Worm (Caenorhabditis elegans) whole organism, L1 larva: ENCODE data around the gene col-184.

Experiments
- F16B12.6 ChIP-seq: fragments of 150-350 bp; optimal IDR thresholded peaks from 2 replicates; lab custom pipeline; 2014; ENCODE audit warnings: missing biosample characterization, missing genetic modification characterization
- Y116A8C.19 ChIP-seq: sonication (generic microtip); optimal IDR thresholded peaks from 2 replicates; lab custom pipeline; 2016; ENCODE audit warnings: missing compliant biosample characterization, missing genetic modification characterization, borderline replicate concordance
- blmp-1 ChIP-seq: fragments of 150-350 bp; optimal IDR thresholded peaks from 2 replicates; lab custom pipeline; 2014; ENCODE audit warnings: missing biosample characterization, missing genetic modification characterization
- ceh-82 ChIP-seq, 3 experiments: fragments of 150-350 bp in 1 of 3; sonication (generic microtip) in 2 of 3; optimal IDR thresholded peaks; 2 replicates each; lab custom pipeline; 2014 to 2017; ENCODE audit warnings: missing biosample characterization in 3 of 3, missing genetic modification characterization in 3 of 3
- dsc-1 ChIP-seq: sonication (generic microtip); optimal IDR thresholded peaks from 2 replicates; lab custom pipeline; 2016; ENCODE audit warnings: mild to moderate bottlenecking, missing genetic modification characterization, missing compliant biosample characterization
- efl-1 ChIP-seq, 4 experiments: fragments of 150-350 bp; optimal IDR thresholded peaks in 3 of 4; peaks in 1 of 4; 1 replicate in 1 of 4; 2 replicates in 3 of 4; lab custom pipeline; 2014; ENCODE audit warnings: missing biosample characterization in 2 of 4, missing genetic modification characterization in 2 of 4, missing genetic modification reagents in 2 of 4
- elt-2 ChIP-seq: sonication (generic microtip); optimal IDR thresholded peaks from 2 replicates; lab custom pipeline; 2016; ENCODE audit warnings: missing genetic modification characterization, mild to moderate bottlenecking, inconsistent platforms, missing compliant biosample characterization, missing genetic modification reagents
- elt-3 ChIP-seq, 6 experiments: fragments of 150-350 bp in 1 of 6; sonication (generic microtip); optimal IDR thresholded peaks; 2 replicates each; lab custom pipeline; 2017 to 2018; ENCODE audit warnings: missing biosample characterization in 6 of 6, missing genetic modification characterization in 6 of 6, inconsistent platforms in 1 of 6
- ets-5 ChIP-seq: fragments of 200-800 bp; sonication (Bioruptor generic); IDR thresholded peaks from 2 replicates; pipeline ENCODE4 v1.3.6; 2022; ENCODE audit warnings: missing genetic modification characterization, missing compliant biosample characterization
- fkh-10 ChIP-seq: sonication (generic microtip); optimal IDR thresholded peaks from 2 replicates; lab custom pipeline; 2017; ENCODE audit warnings: missing biosample characterization, missing genetic modification reagents, missing genetic modification characterization
- fkh-8 ChIP-seq: sonication (generic microtip); optimal IDR thresholded peaks from 2 replicates; lab custom pipeline; 2016; ENCODE audit warnings: mild to moderate bottlenecking, missing genetic modification characterization, missing compliant biosample characterization
- hlh-4 ChIP-seq: sonication (generic microtip); optimal IDR thresholded peaks from 2 replicates; lab custom pipeline; 2016; ENCODE audit warnings: mild to moderate bottlenecking, missing genetic modification characterization, missing compliant biosample characterization
- hpl-2 ChIP-seq: fragments of 150-350 bp; optimal IDR thresholded peaks from 2 replicates; lab custom pipeline; 2014; ENCODE audit warnings: missing biosample characterization, missing genetic modification reagents, missing genetic modification characterization
- irx-1 ChIP-seq: sonication (generic microtip); optimal IDR thresholded peaks from 2 replicates; lab custom pipeline; 2016; ENCODE audit warnings: missing genetic modification characterization, missing compliant biosample characterization
- isw-1 ChIP-seq: fragments of 200-800 bp; sonication (Bioruptor generic); IDR thresholded peaks from 2 replicates; pipeline ENCODE4 v1.3.6; 2022; ENCODE audit warnings: missing genetic modification characterization, missing compliant biosample characterization
- jun-1 ChIP-seq: fragments of 150-350 bp; optimal IDR thresholded peaks from 2 replicates; lab custom pipeline; 2014; ENCODE audit warnings: missing biosample characterization, missing genetic modification reagents, missing genetic modification characterization
- lin-14 ChIP-seq: fragments of 200-800 bp; sonication (Bioruptor generic); optimal IDR thresholded peaks from 2 replicates; lab custom pipeline; 2018; ENCODE audit warnings: mild to moderate bottlenecking, missing genetic modification characterization, moderate library complexity, missing compliant biosample characterization
- lin-35 ChIP-seq, 2 experiments: fragments of 150-350 bp; optimal IDR thresholded peaks; 2 replicates each; lab custom pipeline; 2014; ENCODE audit warnings: missing biosample characterization in 2 of 2, missing genetic modification characterization in 2 of 2, missing genetic modification reagents in 2 of 2
- lin-39 ChIP-seq: fragments of 150-350 bp; optimal IDR thresholded peaks from 2 replicates; lab custom pipeline; 2014; ENCODE audit warnings: missing biosample characterization, missing genetic modification reagents, missing genetic modification characterization
- lir-3 ChIP-seq: sonication (generic microtip); optimal IDR thresholded peaks from 2 replicates; lab custom pipeline; 2016; ENCODE audit warnings: mild to moderate bottlenecking, missing genetic modification characterization, moderate library complexity, missing compliant biosample characterization; ENCODE audit not compliant: poor library complexity
- mdl-1 ChIP-seq, 2 experiments: fragments of 150-350 bp; optimal IDR thresholded peaks; 2 replicates each; lab custom pipeline; 2014 to 2017; ENCODE audit warnings: missing biosample characterization in 2 of 2, missing genetic modification characterization in 2 of 2, inconsistent platforms in 1 of 2
- nhr-11 ChIP-seq: fragments of 150-350 bp; optimal IDR thresholded peaks from 2 replicates; lab custom pipeline; 2014; ENCODE audit warnings: missing biosample characterization, missing genetic modification characterization
- nhr-19 ChIP-seq: fragments of 200-800 bp; sonication (Bioruptor generic); conservative IDR thresholded peaks from 2 replicates; pipeline ENCODE4 v1.3.6; 2022; ENCODE audit warnings: missing genetic modification characterization, missing compliant biosample characterization
- nhr-20 ChIP-seq: sonication (generic microtip); optimal IDR thresholded peaks from 2 replicates; lab custom pipeline; 2016; ENCODE audit warnings: mild to moderate bottlenecking, missing genetic modification characterization, missing compliant biosample characterization
- nhr-47 ChIP-seq: sonication (generic microtip); optimal IDR thresholded peaks from 2 replicates; lab custom pipeline; 2016; ENCODE audit warnings: mild to moderate bottlenecking, missing genetic modification characterization, moderate library complexity, missing compliant biosample characterization
- nhr-71 ChIP-seq: sonication (generic microtip); optimal IDR thresholded peaks from 2 replicates; lab custom pipeline; 2016; ENCODE audit warnings: mild to moderate bottlenecking, missing genetic modification characterization, moderate library complexity, missing compliant biosample characterization
- nhr-76 ChIP-seq: sonication (generic microtip); optimal IDR thresholded peaks from 2 replicates; lab custom pipeline; 2017; ENCODE audit warnings: missing biosample characterization, missing genetic modification characterization
- nhr-84 ChIP-seq: sonication (generic microtip); optimal IDR thresholded peaks from 2 replicates; lab custom pipeline; 2017; ENCODE audit warnings: missing biosample characterization, missing genetic modification characterization
- nhr-85 ChIP-seq: sonication (generic microtip); peaks from one replicate; lab custom pipeline; 2016; ENCODE audit warnings: missing genetic modification characterization, inconsistent platforms, missing compliant biosample characterization
- pqm-1 ChIP-seq: sonication (generic microtip); optimal IDR thresholded peaks from 3 replicates; lab custom pipeline; 2017; ENCODE audit warnings: missing biosample characterization, missing genetic modification characterization
- rnt-1 ChIP-seq: sonication (generic microtip); optimal IDR thresholded peaks from 2 replicates; lab custom pipeline; 2016; ENCODE audit warnings: mild to moderate bottlenecking, missing genetic modification characterization, moderate library complexity, missing compliant biosample characterization
- skn-1 ChIP-seq: fragments of 150-350 bp; optimal IDR thresholded peaks from 2 replicates; lab custom pipeline; 2014; ENCODE audit warnings: missing biosample characterization, missing genetic modification characterization
- snpc-4 ChIP-seq: fragments of 150-350 bp; optimal IDR thresholded peaks from 2 replicates; lab custom pipeline; 2014; ENCODE audit warnings: missing biosample characterization, missing genetic modification characterization
- snu-23 ChIP-seq: sonication (generic microtip); optimal IDR thresholded peaks from 2 replicates; lab custom pipeline; 2016; ENCODE audit warnings: missing genetic modification characterization, missing compliant biosample characterization
- sptf-1 ChIP-seq: fragments of 150-350 bp; optimal IDR thresholded peaks from 2 replicates; lab custom pipeline; 2014; ENCODE audit warnings: missing biosample characterization, missing genetic modification characterization
- sup-37 ChIP-seq: fragments of 200-800 bp; sonication (Bioruptor generic); optimal IDR thresholded peaks from 2 replicates; lab custom pipeline; 2018; ENCODE audit warnings: mild to moderate bottlenecking, missing genetic modification characterization, missing compliant biosample characterization
- tbx-2 ChIP-seq: sonication (generic microtip); optimal IDR thresholded peaks from 2 replicates; lab custom pipeline; 2016; ENCODE audit warnings: missing genetic modification characterization, missing compliant biosample characterization
- unc-130 ChIP-seq: fragments of 150-350 bp; optimal IDR thresholded peaks from 2 replicates; lab custom pipeline; 2017; ENCODE audit warnings: missing biosample characterization, missing genetic modification characterization, inconsistent platforms
- unc-30 ChIP-seq: sonication (generic microtip); optimal IDR thresholded peaks from 2 replicates; lab custom pipeline; 2017; ENCODE audit warnings: missing biosample characterization, missing genetic modification characterization
- unc-98 ChIP-seq: fragments of 200-800 bp; sonication (Bioruptor generic); IDR thresholded peaks from 2 replicates; pipeline ENCODE4 v1.3.6; 2022; ENCODE audit warnings: missing genetic modification characterization, missing compliant biosample characterization
- vab-15 ChIP-seq: sonication (generic microtip); optimal IDR thresholded peaks from 2 replicates; lab custom pipeline; 2017; ENCODE audit warnings: missing genotype, mild to moderate bottlenecking, missing genetic modification characterization, missing compliant biosample characterization
- xbp-1 ChIP-seq: sonication (generic microtip); optimal IDR thresholded peaks from 2 replicates; lab custom pipeline; 2016; ENCODE audit warnings: missing genetic modification characterization, missing compliant biosample characterization

col-184 gene

DNA sequence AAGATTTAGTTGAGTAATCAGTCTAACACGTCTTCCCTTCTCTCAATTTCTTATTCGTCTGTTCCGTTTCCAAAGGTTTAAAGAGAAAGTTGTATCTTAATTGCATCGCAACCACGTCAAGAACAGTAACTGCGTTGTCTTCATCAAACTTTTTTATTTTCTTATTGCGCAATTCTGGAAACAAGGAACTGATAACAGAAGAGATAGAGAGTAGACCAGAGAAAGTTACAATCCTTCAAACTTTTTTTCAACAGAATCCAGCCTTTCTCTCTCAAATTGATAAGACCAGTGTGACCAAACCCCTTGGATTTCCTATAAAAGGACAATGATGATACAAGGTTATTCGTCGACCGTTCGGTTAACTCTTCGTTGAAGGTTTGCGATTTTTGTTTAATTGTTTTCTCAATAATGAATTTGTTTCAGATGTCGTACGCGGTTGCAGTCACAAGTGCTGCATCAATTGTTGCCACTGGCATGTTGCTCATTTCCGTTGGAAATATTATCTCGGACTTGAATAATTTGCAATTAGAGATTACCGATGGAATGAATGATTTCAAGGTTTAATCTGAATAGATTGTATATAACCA lies at the start of gene col-184:
Gene col-184 (plus strand): TSS at position 409 of the 587 bp plus-strand sequence.
- TF ChIP-seq isw-1 (GFP tag; lab: Robert Waterston, UW) (no peak), fkh-8 (no peak), nhr-19 (GFP tag; lab: Robert Waterston, UW) (no peak), elt-3 (tag; optimal IDR thresholded peaks at IDR 0.05; lab: Kevin White, UChicago) (peak in 1 of 6 experiments; percentile 42), blmp-1 (tag; lab: Kevin White, UChicago) (peak; percentile 79), F16B12.6 (tag; lab: Kevin White, UChicago) (no peak), vab-15 (tag; lab: Kevin White, UChicago) (no peak), xbp-1 (tag; lab: Kevin White, UChicago) (no peak)

ce11 chrX:13419884-13420339 lies 49.3 kb upstream of the col-184 start, which contains the start of gene C29F7.3:
Gene C29F7.3, minus strand, starts transcription at chrX:13419934.
- peak; percentile 42 for TF ChIP-seq snu-23 (GFP tag; lab: Kevin White, UChicago)
- peak; percentile 9 for TF ChIP-seq lir-3 (tag; lab: Kevin White, UChicago)
- no peak for TF ChIP-seq nhr-11 (tag; lab: Kevin White, UChicago)
- TF ChIP-seq jun-1 (tag; lab: Kevin White, UChicago) = no peak
- peak; percentile 62 for TF ChIP-seq blmp-1 (tag; lab: Kevin White, UChicago)
- TF ChIP-seq sptf-1 (tag; lab: Kevin White, UChicago) = no peak
- no peak for TF ChIP-seq F16B12.6 (tag; lab: Kevin White, UChicago)
- no peak for TF ChIP-seq Y116A8C.19 (tag; lab: Kevin White, UChicago)
- TF ChIP-seq nhr-19 (GFP tag; lab: Robert Waterston, UW) = no peak
- TF ChIP-seq nhr-71 = peak; percentile 10
- no peak for TF ChIP-seq unc-30 (tag; lab: Kevin White, UChicago)
- TF ChIP-seq lin-14 = peak; percentile 64
- TF ChIP-seq nhr-85 = peak; percentile 67
- TF ChIP-seq efl-1 (optimal IDR thresholded peaks at IDR 0.05; lab: Kevin White, UChicago) = peak in 1 of 2 experiments; percentile 21
- no peak for TF ChIP-seq efl-1 (GFP tag; optimal IDR thresholded peaks at IDR 0.05 in 1 of 2; lab: Kevin White, UChicago)
- peak in 1 of 6 experiments; percentile 27 for TF ChIP-seq elt-3 (tag; optimal IDR thresholded peaks at IDR 0.05; lab: Kevin White, UChicago)
- TF ChIP-seq nhr-47 = peak; percentile 7
- no peak for TF ChIP-seq nhr-84
- TF ChIP-seq rnt-1 = peak; percentile 23
- peak in 1 of 2 experiments; percentile 17 for TF ChIP-seq lin-35 (GFP tag; optimal IDR thresholded peaks at IDR 0.05; lab: Kevin White, UChicago)
- no peak for TF ChIP-seq irx-1
- peak; percentile 21 for TF ChIP-seq nhr-20 (tag; lab: Kevin White, UChicago)
- TF ChIP-seq hlh-4 (tag; lab: Kevin White, UChicago) = no peak
- TF ChIP-seq fkh-10 = no peak
- TF ChIP-seq hpl-2 = no peak
- no peak for TF ChIP-seq dsc-1 (tag; lab: Kevin White, UChicago)
- no peak for TF ChIP-seq ets-5 (GFP tag; lab: Robert Waterston, UW)
- no peak for TF ChIP-seq unc-130 (tag; lab: Kevin White, UChicago)
- TF ChIP-seq mdl-1 (tag; optimal IDR thresholded peaks at IDR 0.05; lab: Kevin White, UChicago) = no peak
- TF ChIP-seq, all 84 proteins: peak for 12

DNA sequence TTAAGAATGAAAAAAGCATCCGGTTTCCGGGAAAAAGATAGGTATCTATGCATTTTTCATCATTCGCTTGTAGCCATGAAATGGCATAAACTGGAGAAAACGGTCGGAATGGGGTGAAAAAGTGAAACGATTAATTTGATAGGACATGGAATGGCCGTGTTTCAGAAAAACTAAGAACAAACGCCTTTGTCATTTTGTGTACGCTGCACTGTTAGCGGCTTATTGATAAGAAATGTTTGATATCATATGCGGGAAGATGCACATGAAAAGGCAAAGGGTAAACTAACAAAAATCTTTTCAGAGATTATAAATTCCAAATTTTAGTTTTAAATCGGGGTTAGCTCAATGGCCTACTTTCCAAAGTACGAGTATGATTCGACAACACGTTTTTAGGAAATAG lies 48.2 kb upstream of the col-184 start:
- TF ChIP-seq fkh-10 = no peak
- TF ChIP-seq elt-2 (tag; lab: Kevin White, UChicago) = peak; percentile 57
- peak in 1 of 2 experiments; percentile 3 for TF ChIP-seq lin-35 (GFP tag; optimal IDR thresholded peaks at IDR 0.05; lab: Kevin White, UChicago)

DNA sequence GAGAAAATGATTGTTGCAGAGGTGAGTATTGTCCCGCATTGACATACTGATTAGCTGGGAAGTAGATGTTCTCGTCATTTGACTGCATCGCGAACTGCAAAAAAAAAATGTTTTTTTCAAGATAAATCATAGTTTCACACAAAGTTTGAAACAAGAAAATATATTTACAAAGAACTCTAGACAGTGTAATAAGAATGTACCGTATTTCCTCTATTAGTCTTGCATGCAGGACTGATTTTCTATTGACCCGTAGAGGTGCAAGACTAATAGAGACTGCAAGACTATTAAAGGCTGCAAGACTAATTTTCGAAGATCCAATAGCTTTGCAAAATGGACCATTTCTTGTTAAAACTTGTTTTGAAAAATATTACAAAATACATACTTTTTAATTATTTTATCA lies 45.9 kb upstream of the col-184 start, which contains the start of gene fkh-3:
Gene fkh-3 (minus strand): TSS at position 101 of the 400 bp plus-strand sequence.
- TF ChIP-seq unc-130 (tag; lab: Kevin White, UChicago) (no peak), isw-1 (GFP tag; lab: Robert Waterston, UW) (no peak), snpc-4 (tag; lab: Kevin White, UChicago) (no peak), skn-1 (tag; lab: Kevin White, UChicago) (no peak), nhr-76 (tag; lab: Kevin White, UChicago) (no peak), ceh-82 (tag; optimal IDR thresholded peaks at IDR 0.05; lab: Kevin White, UChicago) (no peak), hlh-4 (tag; lab: Kevin White, UChicago) (no peak), unc-98 (no peak), sup-37 (GFP tag; lab: Kevin White, UChicago) (no peak), tbx-2 (tag; lab: Kevin White, UChicago) (no peak), dsc-1 (tag; lab: Kevin White, UChicago) (no peak), lin-39 (tag; lab: Kevin White, UChicago) (no peak), pqm-1 (tag; lab: Kevin White, UChicago) (no peak), ets-5 (GFP tag; lab: Robert Waterston, UW) (no peak)
